Worm (Caenorhabditis elegans) whole organism, L2 larva: Measurements from ENCODE around the gene W06D11.3.

Source experiments
- alr-1 ChIP-seq: fragments of 150-350 bp; optimal IDR thresholded peaks from 2 replicates; lab custom pipeline; 2014; ENCODE audit warnings: missing biosample characterization, missing genetic modification characterization
- egl-27 ChIP-seq: sonication (generic microtip); optimal IDR thresholded peaks from 3 replicates; lab custom pipeline; 2017; ENCODE audit warnings: missing biosample characterization, missing genetic modification reagents, missing genetic modification characterization
- elt-1 ChIP-seq: fragments of 150-350 bp; optimal IDR thresholded peaks from 2 replicates; lab custom pipeline; 2014; ENCODE audit warnings: missing biosample characterization, missing genetic modification characterization
- fos-1 ChIP-seq: fragments of 150-350 bp; optimal IDR thresholded peaks from 2 replicates; lab custom pipeline; 2014; ENCODE audit warnings: missing biosample characterization, missing genetic modification characterization
- lin-13 ChIP-seq: fragments of 150-350 bp; optimal IDR thresholded peaks from 2 replicates; lab custom pipeline; 2014; ENCODE audit warnings: missing biosample characterization, missing genetic modification reagents, missing genetic modification characterization
- nhr-12 ChIP-seq: fragments of 150-350 bp; optimal IDR thresholded peaks from 2 replicates; lab custom pipeline; 2014; ENCODE audit warnings: missing biosample characterization, missing genetic modification characterization
- sma-3 ChIP-seq: sonication (generic microtip); optimal IDR thresholded peaks from 2 replicates; lab custom pipeline; 2016; ENCODE audit warnings: missing genetic modification reagents, missing genetic modification characterization, missing compliant biosample characterization
- zag-1 ChIP-seq: fragments of 150-350 bp; optimal IDR thresholded peaks from 2 replicates; lab custom pipeline; 2014; ENCODE audit warnings: missing biosample characterization, missing genetic modification characterization

DNA sequence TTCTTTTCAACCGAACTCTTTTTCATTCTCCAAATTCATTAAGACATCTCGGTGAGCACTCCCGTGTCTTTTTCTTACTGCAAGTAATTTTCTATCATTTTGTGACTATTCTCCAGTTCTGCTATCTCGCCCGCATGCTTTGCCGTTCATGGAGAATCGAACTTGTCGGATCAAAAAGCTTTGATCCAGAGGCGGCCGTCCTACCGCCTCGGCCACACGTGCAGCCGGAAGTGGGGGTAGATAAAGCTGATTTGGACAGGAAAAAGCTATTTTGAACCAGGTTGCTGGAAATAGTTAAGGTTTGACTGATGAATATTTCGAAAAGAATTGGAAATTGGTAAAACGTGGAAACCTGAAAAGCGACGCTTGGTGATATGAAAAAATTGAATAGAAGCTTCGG is 5.7 kb downstream of the W06D11.3 start:
- no peak for TF ChIP-seq zag-1
- TF ChIP-seq egl-27 (tag; lab: Kevin White, UChicago): no peak
- no peak for TF ChIP-seq lin-13 (GFP tag; lab: Kevin White, UChicago)
- no peak for TF ChIP-seq alr-1 (tag; lab: Kevin White, UChicago)
- no peak for TF ChIP-seq sma-3
- no peak for TF ChIP-seq nhr-12 (tag; lab: Kevin White, UChicago)
- no peak for TF ChIP-seq elt-1 (tag; lab: Kevin White, UChicago)
- no peak for TF ChIP-seq fos-1 (tag; lab: Kevin White, UChicago)
